Worm (Caenorhabditis elegans) whole organism, midembryonic: ENCODE data around the gene str-170.

Source experiments
- T22C8.4 ChIP-seq: fragments of 200-800 bp; sonication (Bioruptor generic); IDR thresholded peaks from 2 replicates; pipeline ENCODE4 v1.3.6; 2022; ENCODE audit warnings: missing genetic modification characterization, missing compliant biosample characterization
- flt-1 ChIP-seq: fragments of 200-800 bp; sonication (Bioruptor generic); IDR thresholded peaks from 2 replicates; pipeline ENCODE4 v1.3.6; 2022; ENCODE audit warnings: missing genetic modification characterization, missing compliant biosample characterization
- klf-2 ChIP-seq: fragments of 200-800 bp; sonication (Bioruptor generic); conservative IDR thresholded peaks from 2 replicates; pipeline ENCODE4 v1.3.6; 2022; ENCODE audit warnings: missing genetic modification reagents, missing genetic modification characterization, missing compliant biosample characterization
- ztf-29 ChIP-seq: fragments of 200-800 bp; sonication (Bioruptor generic); IDR thresholded peaks from 2 replicates; pipeline ENCODE4 v1.3.6; 2022; ENCODE audit warnings: missing genetic modification reagents, missing genetic modification characterization, missing compliant biosample characterization

- TF ChIP-seq ztf-29 = no peak
- TF ChIP-seq T22C8.4 (GFP tag; lab: Robert Waterston, UW) = no peak
- TF ChIP-seq flt-1 (GFP tag; lab: Robert Waterston, UW) = no peak
- no peak for TF ChIP-seq klf-2 (GFP tag; lab: Robert Waterston, UW)
Measured at ce11 chrIV:4883984-4884383, 6.8 kb downstream of the str-170 start, which contains the start of gene str-166.
